Worm (Caenorhabditis elegans) whole organism, L4 larva: Measurements from ENCODE around the gene F46C5.10.

ENCODE experiments used
- F26F4.8 ChIP-seq: fragments of 200-800 bp; sonication (Bioruptor generic); conservative IDR thresholded peaks from 2 replicates; pipeline ENCODE4 v1.3.6; 2022; ENCODE audit warnings: missing genetic modification characterization, missing compliant biosample characterization
- F44E2.7 ChIP-seq: fragments of 200-800 bp; sonication (Bioruptor generic); IDR thresholded peaks from 2 replicates; pipeline ENCODE4 v2.1.2; 2022; ENCODE audit warnings: missing genetic modification characterization, missing compliant biosample characterization
- T20F7.1 ChIP-seq: fragments of 200-800 bp; sonication (Bioruptor generic); optimal IDR thresholded peaks from 2 replicates; lab custom pipeline; 2018; ENCODE audit warnings: mild to moderate bottlenecking, missing genetic modification characterization, missing compliant biosample characterization
- T26A8.4 ChIP-seq: fragments of 200-800 bp; sonication (Bioruptor generic); IDR thresholded peaks from 2 replicates; pipeline ENCODE4 v1.3.6; 2022; ENCODE audit warnings: missing genetic modification characterization, missing compliant biosample characterization
- Y105C5A.15 ChIP-seq: fragments of 200-800 bp; sonication (Bioruptor generic); IDR thresholded peaks from 2 replicates; pipeline ENCODE4 v1.3.6; 2022; ENCODE audit warnings: missing genetic modification characterization, missing compliant biosample characterization
- Y75B8A.6 ChIP-seq: fragments of 200-800 bp; sonication (Bioruptor generic); IDR thresholded peaks from 2 replicates; pipeline ENCODE4 v1.3.6; 2022; ENCODE audit warnings: missing genetic modification reagents, missing genetic modification characterization, missing compliant biosample characterization
- aha-1 ChIP-seq: fragments of 150-350 bp; peaks from one replicate; lab custom pipeline; 2014; ENCODE audit warnings: missing biosample characterization, missing genetic modification characterization
- aly-2 ChIP-seq: sonication (generic microtip); optimal IDR thresholded peaks from 2 replicates; lab custom pipeline; 2018; ENCODE audit warnings: missing biosample characterization, missing genetic modification characterization
- ama-1 ChIP-seq: fragments of 150-350 bp; optimal IDR thresholded peaks from 2 replicates; lab custom pipeline; 2014; ENCODE audit warnings: inconsistent platforms, mixed read lengths
- arid-1 ChIP-seq: fragments of 200-800 bp; sonication (Bioruptor generic); conservative IDR thresholded peaks from 2 replicates; pipeline ENCODE4 v1.3.6; 2022; ENCODE audit warnings: missing genetic modification reagents, missing genetic modification characterization, missing compliant biosample characterization
- attf-4 ChIP-seq: sonication (generic microtip); optimal IDR thresholded peaks from 3 replicates; lab custom pipeline; 2017; ENCODE audit warnings: missing biosample characterization, missing genetic modification characterization
- ceh-20 ChIP-seq: fragments of 200-800 bp; sonication (Bioruptor generic); IDR thresholded peaks from 2 replicates; pipeline ENCODE4 v1.3.6; 2022; ENCODE audit warnings: missing genetic modification reagents, missing genetic modification characterization, missing compliant biosample characterization
- ces-1 ChIP-seq: fragments of 150-350 bp; sonication (generic microtip); optimal IDR thresholded peaks from 4 replicates; lab custom pipeline; 2014; ENCODE audit warnings: missing biosample characterization, missing genetic modification reagents, missing genetic modification characterization
- daf-16 ChIP-seq, 3 experiments: sonication (generic microtip); optimal IDR thresholded peaks; 2 replicates each; lab custom pipeline; 2016 to 2017; ENCODE audit warnings: missing genetic modification characterization in 3 of 3, missing genetic modification reagents in 3 of 3, mild to moderate bottlenecking in 2 of 3, missing compliant biosample characterization in 2 of 3, missing biosample characterization in 1 of 3, moderate library complexity in 1 of 3
- daf-19 ChIP-seq: fragments of 200-800 bp; sonication (Bioruptor generic); conservative IDR thresholded peaks from 2 replicates; pipeline ENCODE4 v1.3.6; 2022; ENCODE audit warnings: missing genetic modification characterization, missing compliant biosample characterization
- daf-8 ChIP-seq: fragments of 200-800 bp; sonication (Bioruptor generic); IDR thresholded peaks from 2 replicates; pipeline ENCODE4 v1.3.6; 2022; ENCODE audit warnings: missing genetic modification characterization, missing compliant biosample characterization
- dmd-6 ChIP-seq: fragments of 200-800 bp; sonication (Bioruptor generic); IDR thresholded peaks from 2 replicates; pipeline ENCODE4 v1.3.6; 2022; ENCODE audit warnings: missing genetic modification reagents, missing genetic modification characterization, missing compliant biosample characterization
- dmd-8 ChIP-seq: fragments of 200-800 bp; sonication (Bioruptor generic); IDR thresholded peaks from 2 replicates; pipeline ENCODE4 v1.3.6; 2022; ENCODE audit warnings: missing genetic modification characterization, missing compliant biosample characterization
- duxl-1 ChIP-seq: sonication (generic microtip); optimal IDR thresholded peaks from 2 replicates; lab custom pipeline; 2016; ENCODE audit warnings: mild to moderate bottlenecking, missing genetic modification characterization, moderate library complexity, missing compliant biosample characterization; ENCODE audit not compliant: poor library complexity
- dve-1 ChIP-seq: sonication (generic microtip); optimal IDR thresholded peaks from 2 replicates; lab custom pipeline; 2017; ENCODE audit warnings: antibody characterized with exemption, mild to moderate bottlenecking, missing genetic modification characterization, missing compliant biosample characterization; ENCODE audit not compliant: insufficient read depth
- egl-27 ChIP-seq: sonication (generic microtip); optimal IDR thresholded peaks from 3 replicates; lab custom pipeline; 2017; ENCODE audit warnings: missing biosample characterization, missing genetic modification reagents, missing genetic modification characterization
- fkh-10 ChIP-seq: fragments of 150-350 bp; optimal IDR thresholded peaks from 2 replicates; lab custom pipeline; 2014; ENCODE audit warnings: missing biosample characterization, missing genetic modification reagents, missing genetic modification characterization
- fos-1 ChIP-seq: fragments of 150-350 bp; optimal IDR thresholded peaks from 2 replicates; lab custom pipeline; 2014; ENCODE audit warnings: missing biosample characterization, missing genetic modification characterization
- hif-1 ChIP-seq, 2 experiments: sonication (generic microtip); optimal IDR thresholded peaks; 2 replicates each; lab custom pipeline; 2016 to 2017; ENCODE audit warnings: missing compliant biosample characterization in 2 of 2, missing genetic modification characterization in 2 of 2, missing genetic modification reagents in 2 of 2, missing genotype in 2 of 2, mild to moderate bottlenecking in 1 of 2
- lin-13 ChIP-seq: fragments of 150-350 bp; optimal IDR thresholded peaks from 2 replicates; lab custom pipeline; 2014; ENCODE audit warnings: missing biosample characterization, missing genetic modification reagents, missing genetic modification characterization
- lin-15B ChIP-seq: fragments of 150-350 bp; sonication (generic microtip); optimal IDR thresholded peaks from 3 replicates; lab custom pipeline; 2014; ENCODE audit warnings: missing biosample characterization, missing genetic modification characterization
- lin-38 ChIP-seq: fragments of 200-800 bp; sonication (Bioruptor generic); IDR thresholded peaks from 2 replicates; pipeline ENCODE4 v1.3.6; 2022; ENCODE audit warnings: missing genetic modification reagents, missing genetic modification characterization, missing compliant biosample characterization
- lin-39 ChIP-seq: fragments of 150-350 bp; optimal IDR thresholded peaks from 2 replicates; lab custom pipeline; 2014; ENCODE audit warnings: missing biosample characterization, missing genetic modification reagents, missing genetic modification characterization
- lsy-2 ChIP-seq, 2 experiments: fragments of 150-350 bp in 1 of 2; sonication (generic microtip) in 1 of 2; optimal IDR thresholded peaks; 2 replicates each; lab custom pipeline; 2014 to 2017; ENCODE audit warnings: missing biosample characterization in 2 of 2, missing genetic modification characterization in 2 of 2
- madf-5 ChIP-seq, 2 experiments: fragments of 200-800 bp; sonication (Bioruptor generic); IDR thresholded peaks; 2 replicates each; pipeline ENCODE4 v1.3.6; 2022; ENCODE audit warnings: missing compliant biosample characterization in 2 of 2, missing genetic modification characterization in 2 of 2
- madf-9 ChIP-seq: fragments of 200-800 bp; sonication (Bioruptor generic); conservative IDR thresholded peaks from 2 replicates; pipeline ENCODE4 v1.3.6; 2022; ENCODE audit warnings: missing genetic modification reagents, missing genetic modification characterization, missing compliant biosample characterization
- mdt-29 ChIP-seq: fragments of 200-800 bp; sonication (Bioruptor generic); IDR thresholded peaks from 2 replicates; pipeline ENCODE4 v1.3.6; 2022; ENCODE audit warnings: missing genetic modification reagents, missing genetic modification characterization, missing compliant biosample characterization
- mep-1 ChIP-seq: fragments of 150-350 bp; sonication (generic microtip); optimal IDR thresholded peaks from 3 replicates; lab custom pipeline; 2014; ENCODE audit warnings: missing biosample characterization, missing genetic modification characterization
- mxl-2 ChIP-seq: fragments of 200-800 bp; sonication (Bioruptor generic); conservative IDR thresholded peaks from 2 replicates; pipeline ENCODE4 v1.3.6; 2022; ENCODE audit warnings: missing genetic modification reagents, missing genetic modification characterization, missing compliant biosample characterization
- nhr-237 ChIP-seq: sonication (generic microtip); optimal IDR thresholded peaks from 2 replicates; lab custom pipeline; 2017; ENCODE audit warnings: missing biosample characterization, missing genetic modification characterization
- nhr-28 ChIP-seq: fragments of 150-350 bp; optimal IDR thresholded peaks from 2 replicates; lab custom pipeline; 2014; ENCODE audit warnings: missing biosample characterization, missing genetic modification characterization
- nhr-41 ChIP-seq: fragments of 200-800 bp; sonication (Bioruptor generic); IDR thresholded peaks from 2 replicates; pipeline ENCODE4 v1.3.6; 2022; ENCODE audit warnings: missing genetic modification reagents, missing genetic modification characterization, missing compliant biosample characterization
- nhr-6 ChIP-seq: fragments of 150-350 bp; optimal IDR thresholded peaks from 2 replicates; lab custom pipeline; 2014; ENCODE audit warnings: missing biosample characterization, missing genetic modification characterization
- skn-1 ChIP-seq: fragments of 150-350 bp; optimal IDR thresholded peaks from 2 replicates; lab custom pipeline; 2014; ENCODE audit warnings: missing biosample characterization, missing genetic modification characterization
- snpc-1.2 ChIP-seq: fragments of 200-800 bp; sonication (Bioruptor generic); IDR thresholded peaks from 2 replicates; pipeline ENCODE4 v1.3.6; 2022; ENCODE audit warnings: missing genetic modification reagents, missing genetic modification characterization, missing compliant biosample characterization
- spr-1 ChIP-seq: sonication (generic microtip); optimal IDR thresholded peaks from 2 replicates; lab custom pipeline; 2016; ENCODE audit warnings: mild to moderate bottlenecking, missing genetic modification characterization, missing compliant biosample characterization
- tra-1 ChIP-seq: fragments of 200-800 bp; sonication (Bioruptor generic); IDR thresholded peaks from 2 replicates; pipeline ENCODE4 v1.3.6; 2022; ENCODE audit warnings: missing genetic modification reagents, missing genetic modification characterization, missing compliant biosample characterization
- zag-1 ChIP-seq: fragments of 150-350 bp; optimal IDR thresholded peaks from 2 replicates; lab custom pipeline; 2014; ENCODE audit warnings: missing biosample characterization, missing genetic modification characterization
- zfp-3 ChIP-seq: fragments of 200-800 bp; sonication (Bioruptor generic); conservative IDR thresholded peaks from 2 replicates; pipeline ENCODE4 v1.3.6; 2022; ENCODE audit warnings: missing genetic modification reagents, missing genetic modification characterization, missing compliant biosample characterization
- zip-11 ChIP-seq: fragments of 200-800 bp; sonication (Bioruptor generic); IDR thresholded peaks from 2 replicates; pipeline ENCODE4 v1.3.6; 2022; ENCODE audit warnings: missing genetic modification characterization, missing compliant biosample characterization
- zip-2 ChIP-seq: fragments of 150-350 bp; optimal IDR thresholded peaks from 2 replicates; lab custom pipeline; 2014; ENCODE audit warnings: missing biosample characterization, missing genetic modification characterization

Gene F46C5.10

DNA sequence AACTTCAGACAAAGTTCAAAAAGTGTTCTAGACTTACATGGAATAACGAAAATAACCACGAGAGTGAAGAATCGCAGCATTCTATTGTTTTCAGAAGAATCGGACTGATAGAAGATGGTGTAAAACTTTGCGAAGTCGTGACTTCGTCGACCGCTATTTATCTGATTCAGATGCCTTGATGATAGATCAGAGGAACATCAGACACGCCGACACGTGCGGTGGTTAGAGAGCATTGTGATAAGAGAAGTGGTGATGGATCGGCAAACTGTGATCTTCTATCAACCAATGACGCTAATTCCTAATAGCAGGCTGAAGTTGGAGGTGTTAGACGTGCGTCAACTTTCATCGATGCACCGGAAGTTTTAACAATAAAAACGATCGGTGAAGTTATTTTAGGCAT, 571 bp downstream of the F46C5.10 start (continued):
- 0 out of 2 replicates have a peak, but pooled peaks have one; percentile 12 for TF ChIP-seq mxl-2
- TF ChIP-seq lin-13 (GFP tag; lab: Kevin White, UChicago): no peak
- peak; percentile 39 for TF ChIP-seq dmd-6 (GFP tag; lab: Robert Waterston, UW)
- TF ChIP-seq ceh-20 (GFP tag; lab: Robert Waterston, UW): 0 out of 2 replicates have a peak, but pooled peaks have one; percentile 55

DNA sequence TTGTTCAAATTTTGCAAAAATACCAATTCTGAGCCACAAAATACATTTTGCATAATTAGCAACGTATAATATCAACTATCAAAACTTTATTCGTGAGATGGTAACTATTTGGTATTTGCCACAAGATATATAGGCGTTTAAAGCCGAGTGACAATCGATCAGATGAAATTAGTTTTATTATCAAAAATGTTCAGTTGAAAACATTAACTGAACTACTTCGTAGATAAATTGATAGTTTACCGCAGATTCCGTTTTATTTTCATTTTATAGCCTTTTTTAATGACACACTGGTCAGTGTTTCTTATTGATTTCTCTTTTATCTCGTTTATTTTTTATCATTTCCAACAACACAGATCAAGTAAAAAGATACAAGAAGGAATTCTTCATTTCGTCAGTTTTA, 1.6 kb downstream of the F46C5.10 start:
- TF ChIP-seq daf-16 (GFP tag; optimal IDR thresholded peaks at IDR 0.05; lab: Kevin White, UChicago) (no peak), daf-16 (tag; optimal IDR thresholded peaks at IDR 0.05; lab: Kevin White, UChicago) (no peak), arid-1 (0 out of 2 replicates have a peak, but pooled peaks have one; percentile 21), F26F4.8 (GFP tag; lab: Robert Waterston, UW) (no peak), mep-1 (tag; lab: Kevin White, UChicago) (peak; percentile 52), duxl-1 (tag; lab: Kevin White, UChicago) (peak; percentile 11), zip-2 (tag; lab: Kevin White, UChicago) (no peak), snpc-1.2 (GFP tag; lab: Robert Waterston, UW) (no peak), T20F7.1 (GFP tag; lab: Kevin White, UChicago) (peak; percentile 50), dve-1 (peak; percentile 16), nhr-237 (tag; lab: Kevin White, UChicago) (no peak), ceh-20 (GFP tag; lab: Robert Waterston, UW) (0 out of 2 replicates have a peak, but pooled peaks have one; percentile 37), mdt-29 (peak; percentile 10; the same call in 1 of the 2 replicates), zfp-3 (GFP tag; lab: Robert Waterston, UW) (peak; percentile 88), nhr-28 (peak; percentile 18)

DNA sequence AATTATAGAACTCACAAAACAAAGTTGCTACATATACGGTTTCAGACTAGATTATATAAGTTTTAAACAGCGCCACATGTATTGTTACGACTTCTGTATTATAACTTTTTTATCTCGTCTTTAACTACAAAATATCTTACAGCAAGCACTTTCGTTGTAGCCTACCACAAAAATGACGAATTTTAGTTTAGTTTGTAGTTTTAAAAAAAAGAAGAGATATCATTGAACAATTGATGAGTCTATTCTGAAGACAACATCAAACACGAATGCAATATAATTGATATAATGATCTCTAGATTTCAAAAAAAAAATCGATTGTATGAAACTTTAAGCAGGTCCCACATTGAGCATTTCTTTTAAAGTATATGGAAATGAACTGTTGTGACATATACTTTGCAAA, 4.6 kb downstream of the F46C5.10 start:
- TF ChIP-seq daf-19 (no peak), nhr-28 (peak; percentile 94), lin-39 (no peak), arid-1 (no peak), Y105C5A.15 (GFP tag; lab: Robert Waterston, UW) (no peak), ceh-20 (GFP tag; lab: Robert Waterston, UW) (no peak), aly-2 (tag; lab: Kevin White, UChicago) (no peak), aha-1 (tag; lab: Kevin White, UChicago) (peak; percentile 99), lin-15B (tag; lab: Kevin White, UChicago) (no peak), madf-5 (GFP tag; IDR thresholded peaks at IDR 0.05; lab: Robert Waterston, UW) (no peak), zag-1 (tag; lab: Kevin White, UChicago) (no peak), spr-1 (tag; lab: Kevin White, UChicago) (no peak)

DNA sequence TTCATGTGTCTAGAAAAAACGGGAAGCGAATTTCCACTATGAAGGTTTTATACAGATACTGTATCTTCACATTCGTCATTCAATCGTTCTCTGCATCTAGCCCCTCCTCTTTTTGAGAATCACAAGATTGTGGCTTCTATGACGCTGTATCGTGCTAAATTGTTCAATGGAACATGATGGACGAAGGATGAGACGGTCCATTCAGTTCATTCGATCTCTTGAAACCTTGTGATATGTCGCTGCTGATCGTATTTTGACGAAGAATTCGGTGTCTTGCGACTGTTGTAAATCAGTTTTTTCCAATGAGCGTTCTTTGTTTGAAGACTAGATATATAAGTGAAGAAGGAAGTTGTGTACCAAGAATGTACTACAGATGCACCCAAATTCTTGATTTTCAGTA, 5.2 kb downstream of the F46C5.10 start:
- TF ChIP-seq ces-1 (GFP tag; lab: Kevin White, UChicago) (no peak), T26A8.4 (no peak), duxl-1 (tag; lab: Kevin White, UChicago) (no peak), fos-1 (tag; lab: Kevin White, UChicago) (no peak), ama-1 (lab: Kevin White, UChicago) (no peak), aly-2 (tag; lab: Kevin White, UChicago) (no peak), dmd-8 (GFP tag; lab: Robert Waterston, UW) (no peak), snpc-1.2 (GFP tag; lab: Robert Waterston, UW) (no peak), nhr-41 (GFP tag; lab: Robert Waterston, UW) (no peak), madf-9 (no peak), fkh-10 (GFP tag; lab: Kevin White, UChicago) (no peak), ceh-20 (GFP tag; lab: Robert Waterston, UW) (0 out of 2 replicates have a peak, but pooled peaks have one; percentile 21), daf-8 (no peak), lsy-2 (tag; optimal IDR thresholded peaks at IDR 0.05; lab: Kevin White, UChicago) (peak; percentile 7 to 50), lin-15B (tag; lab: Kevin White, UChicago) (no peak), nhr-6 (tag; lab: Kevin White, UChicago) (no peak), zip-11 (GFP tag; lab: Robert Waterston, UW) (no peak), egl-27 (tag; lab: Kevin White, UChicago) (no peak), attf-4 (tag; lab: Kevin White, UChicago) (no peak), F44E2.7 (GFP tag; lab: Robert Waterston, UW) (no peak), Y75B8A.6 (no peak), F26F4.8 (GFP tag; lab: Robert Waterston, UW) (no peak), tra-1 (GFP tag; lab: Robert Waterston, UW) (no peak), zfp-3 (GFP tag; lab: Robert Waterston, UW) (no peak), skn-1 (tag; lab: Kevin White, UChicago) (no peak), hif-1 (tag; optimal IDR thresholded peaks at IDR 0.05; lab: Kevin White, UChicago) (no peak), lin-38 (GFP tag; lab: Robert Waterston, UW) (no peak)
